Fruit fly (Drosophila melanogaster) Kc167 (cell line): ENCODE data around the gene Pex11c.

ENCODE experiments used
- h ChIP-seq: fragments of >200 bp; optimal IDR thresholded peaks from 3 replicates; lab custom pipeline; 2018; ENCODE audit warnings: missing external identifiers
- insv ChIP-seq: fragments of >200 bp; optimal IDR thresholded peaks from 3 replicates; lab custom pipeline; 2018; ENCODE audit warnings: missing external identifiers

dm6 chr3R:23300091-23300918 is 42.1 kb downstream of the Pex11c start:
- TF ChIP-seq insv (lab: Kevin White, UChicago) = no peak
- TF ChIP-seq h (lab: Kevin White, UChicago) = no peak
